Worm (Caenorhabditis elegans) whole organism, L4 larva: ENCODE results near the gene T19D12.5.

ENCODE experiments used
- F10B5.3 ChIP-seq: sonication (generic microtip); optimal IDR thresholded peaks from 2 replicates; lab custom pipeline; 2016; ENCODE audit warnings: mild to moderate bottlenecking, missing genetic modification characterization, missing compliant biosample characterization
- F37D6.2 ChIP-seq: sonication (generic microtip); optimal IDR thresholded peaks from 2 replicates; lab custom pipeline; 2016; ENCODE audit warnings: mild to moderate bottlenecking, missing genetic modification characterization, missing compliant biosample characterization
- ZK546.5 ChIP-seq, 2 experiments: sonication (generic microtip); optimal IDR thresholded peaks; 2 replicates each; lab custom pipeline; 2017; ENCODE audit warnings: missing biosample characterization in 2 of 2, missing genetic modification characterization in 2 of 2
- aha-1 ChIP-seq: fragments of 150-350 bp; peaks from one replicate; lab custom pipeline; 2014; ENCODE audit warnings: missing biosample characterization, missing genetic modification characterization
- ceh-28 ChIP-seq: fragments of 150-350 bp; optimal IDR thresholded peaks from 2 replicates; lab custom pipeline; 2014; ENCODE audit warnings: missing biosample characterization, missing genetic modification reagents, missing genetic modification characterization
- dmd-6 ChIP-seq: fragments of 200-800 bp; sonication (Bioruptor generic); IDR thresholded peaks from 2 replicates; pipeline ENCODE4 v1.3.6; 2022; ENCODE audit warnings: missing genetic modification reagents, missing genetic modification characterization, missing compliant biosample characterization
- dmd-9 ChIP-seq: fragments of 200-800 bp; sonication (Bioruptor generic); IDR thresholded peaks from 2 replicates; pipeline ENCODE4 v1.3.6; 2022; ENCODE audit warnings: missing genetic modification reagents, missing genetic modification characterization, missing compliant biosample characterization
- dpl-1 ChIP-seq: fragments of 150-350 bp; optimal IDR thresholded peaks from 2 replicates; lab custom pipeline; 2014; ENCODE audit warnings: missing biosample characterization, missing genetic modification reagents, missing genetic modification characterization
- egl-27 ChIP-seq: sonication (generic microtip); optimal IDR thresholded peaks from 3 replicates; lab custom pipeline; 2017; ENCODE audit warnings: missing biosample characterization, missing genetic modification reagents, missing genetic modification characterization
- lin-39 ChIP-seq: fragments of 150-350 bp; optimal IDR thresholded peaks from 2 replicates; lab custom pipeline; 2014; ENCODE audit warnings: missing biosample characterization, missing genetic modification reagents, missing genetic modification characterization
- mep-1 ChIP-seq: fragments of 150-350 bp; sonication (generic microtip); optimal IDR thresholded peaks from 3 replicates; lab custom pipeline; 2014; ENCODE audit warnings: missing biosample characterization, missing genetic modification characterization
- nhr-11 ChIP-seq: fragments of 150-350 bp; optimal IDR thresholded peaks from 2 replicates; lab custom pipeline; 2014; ENCODE audit warnings: missing biosample characterization, missing genetic modification characterization
- zip-11 ChIP-seq: fragments of 200-800 bp; sonication (Bioruptor generic); IDR thresholded peaks from 2 replicates; pipeline ENCODE4 v1.3.6; 2022; ENCODE audit warnings: missing genetic modification characterization, missing compliant biosample characterization

Gene T19D12.5

ce11 chrII:6587264-6587870 lies 48.7 kb downstream of the T19D12.5 start, which contains the start of gene C56C10.7 (continued):
- no peak for TF ChIP-seq aha-1 (tag; lab: Kevin White, UChicago)
- no peak for TF ChIP-seq dmd-9 (GFP tag; lab: Robert Waterston, UW)
- no peak for TF ChIP-seq ceh-28 (tag; lab: Kevin White, UChicago)
- no peak for TF ChIP-seq egl-27 (tag; lab: Kevin White, UChicago)
- TF ChIP-seq F37D6.2 (tag; lab: Kevin White, UChicago): no peak
- no peak for TF ChIP-seq ZK546.5 (tag; optimal IDR thresholded peaks at IDR 0.05; lab: Kevin White, UChicago)
- no peak for TF ChIP-seq lin-39 (tag; lab: Kevin White, UChicago)
- no peak for TF ChIP-seq dmd-6 (GFP tag; lab: Robert Waterston, UW)
- TF ChIP-seq F10B5.3 (tag; lab: Kevin White, UChicago): peak; percentile 31
- TF ChIP-seq dpl-1: no peak
- no peak; the same call in 1 of the 2 replicates for TF ChIP-seq zip-11 (GFP tag; lab: Robert Waterston, UW)
- no peak for TF ChIP-seq nhr-11 (tag; lab: Kevin White, UChicago)
- TF ChIP-seq mep-1 (tag; lab: Kevin White, UChicago): peak; percentile 30
- TF ChIP-seq, all 104 proteins: peak for 22
